Fruit fly (Drosophila melanogaster): ENCODE results near the gene Madm.

Gene Madm

dm6 chr3R:5791497-5791896 is 49.2 kb downstream of the Madm start, which contains the start of gene Hpf1 (continued):
- TF ChIP-seq luna (GFP tag; optimal IDR thresholded peaks at IDR 0.05) (peak; percentile 97), BEAF-32 (GFP tag; optimal IDR thresholded peaks at IDR 0.05) (peak; percentile 44), CG3065 (GFP tag; optimal IDR thresholded peaks at IDR 0.05) (peak; percentile 98), dati (GFP tag; IDR thresholded peaks at IDR 0.05) (peak; percentile 93), CG15269 (tag; optimal IDR thresholded peaks at IDR 0.05) (peak; percentile 99), wor (GFP tag; IDR thresholded peaks at IDR 0.05) (peak; percentile 95), pnt (GFP tag; optimal IDR thresholded peaks at IDR 0.05) (peak; percentile 98), ara (GFP tag; IDR thresholded peaks at IDR 0.05) (peak; percentile 96), so (GFP tag; IDR thresholded peaks at IDR 0.05) (peak; percentile 96), gcm (GFP tag; optimal IDR thresholded peaks at IDR 0.05) (peak; percentile 97), Xrp1 (GFP tag; IDR thresholded peaks at IDR 0.05) (peak; percentile 99), CG12659 (GFP tag; optimal IDR thresholded peaks at IDR 0.05) (peak; percentile 99), dmrt11E (tag; optimal IDR thresholded peaks at IDR 0.05) (peak; percentile 96), chinmo (GFP tag; IDR thresholded peaks at IDR 0.05; ENCODE audit: partially characterized antibody) (peak; percentile 92; the same call in 2 of the 4 replicates), CG14965 (GFP tag; optimal IDR thresholded peaks at IDR 0.05; ENCODE audit: borderline replicate concordance) (peak; percentile 88), CG9437 (GFP tag; optimal IDR thresholded peaks at IDR 0.05) (peak; percentile 92), CG12391 (tag; optimal IDR thresholded peaks at IDR 0.05) (peak; percentile 98), inv (GFP tag; IDR thresholded peaks at IDR 0.05; ENCODE audit: partially characterized antibody) (no peak), Myb (GFP tag; optimal IDR thresholded peaks at IDR 0.05) (peak; percentile 92), Sox100B (GFP tag; optimal IDR thresholded peaks at IDR 0.05) (peak; percentile 96), CG11723 (GFP tag; optimal IDR thresholded peaks at IDR 0.05) (peak; percentile 95), CG12942 (GFP tag; optimal IDR thresholded peaks at IDR 0.05) (peak; percentile 97), CG16779 (GFP tag; IDR thresholded peaks at IDR 0.05) (peak; percentile 96), pb (GFP tag; optimal IDR thresholded peaks at IDR 0.05) (peak; percentile 97), nau (GFP tag; optimal IDR thresholded peaks at IDR 0.05) (peak; percentile 98), CG4282 (GFP tag; optimal IDR thresholded peaks at IDR 0.05) (peak; percentile 97), ATbp (GFP tag; optimal IDR thresholded peaks at IDR 0.05) (peak; percentile 95), lmd (GFP tag; IDR thresholded peaks at IDR 0.05) (peak; percentile 98), CG6254 (GFP tag; optimal IDR thresholded peaks at IDR 0.05) (peak; percentile 93), sqz (GFP tag; optimal IDR thresholded peaks at IDR 0.05) (peak; percentile 91), ranshi (GFP tag; IDR thresholded peaks at IDR 0.05) (peak; percentile 98), ftz-f1 (GFP tag; optimal IDR thresholded peaks at IDR 0.05) (peak; percentile 72), repo (GFP tag; optimal IDR thresholded peaks at IDR 0.05) (peak; percentile 97), CG6689 (GFP tag; IDR thresholded peaks at IDR 0.05) (peak; percentile 98), CG7372 (GFP tag; IDR thresholded peaks at IDR 0.05) (peak; percentile 98), CG2889 (GFP tag; IDR thresholded peaks at IDR 0.05) (peak; percentile 96), CG17359 (tag; optimal IDR thresholded peaks at IDR 0.05) (peak; percentile 98), CG3726 (GFP tag; IDR thresholded peaks at IDR 0.05) (peak; percentile 96), CG1832 (GFP tag; optimal IDR thresholded peaks at IDR 0.05) (no peak), gt (GFP tag; IDR thresholded peaks at IDR 0.05) (peak; percentile 91), CG8478 (optimal IDR thresholded peaks at IDR 0.05) (no peak), Side (GFP tag; optimal IDR thresholded peaks at IDR 0.05) (peak; percentile 98), CG43689 (GFP tag; IDR thresholded peaks at IDR 0.05) (peak; percentile 94), CG9609 (GFP tag; optimal IDR thresholded peaks at IDR 0.05) (peak; percentile 99), CrebB (tag; optimal IDR thresholded peaks at IDR 0.05) (peak; percentile 98), Fer3 (tag; optimal IDR thresholded peaks at IDR 0.05) (peak; percentile 98), CG4854 (GFP tag; optimal IDR thresholded peaks at IDR 0.05) (peak; percentile 96), mirr (GFP tag; optimal IDR thresholded peaks at IDR 0.05) (peak; percentile 99), corto (GFP tag; optimal IDR thresholded peaks at IDR 0.05) (peak; percentile 98), CoRest (tag; optimal IDR thresholded peaks at IDR 0.05) (peak; percentile 99), CG30020 (tag; optimal IDR thresholded peaks at IDR 0.05) (peak; percentile 85)

Data from whole organism, embryonic.